Worm (Caenorhabditis elegans): ENCODE results near the gene srj-57.

DNA sequence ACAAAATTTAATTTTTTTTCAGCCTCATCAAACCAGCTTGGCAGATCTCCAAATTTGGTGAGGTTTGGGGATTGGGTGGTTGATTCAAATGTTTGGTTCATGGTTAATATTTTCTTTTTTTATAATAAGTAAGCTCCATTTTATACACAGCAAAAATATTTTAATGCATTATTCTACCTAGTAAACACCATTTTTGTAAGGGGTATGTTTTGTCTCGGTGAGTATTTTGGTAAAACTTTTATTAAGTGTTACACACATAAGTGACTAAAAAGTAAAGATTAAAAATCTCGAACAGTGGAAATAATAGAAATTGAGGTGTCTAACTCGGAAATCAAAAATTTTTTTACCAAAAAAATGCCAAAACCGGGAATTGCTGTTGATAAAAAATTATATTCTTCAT is 33.3 kb upstream of the srj-57 start, which contains the start of gene srw-4:
- no peak for TF ChIP-seq ceh-31 (tag; optimal IDR thresholded peaks at IDR 0.05)
- no peak for TF ChIP-seq hlh-8 (tag; optimal IDR thresholded peaks at IDR 0.05)
- no peak for TF ChIP-seq hlh-15 (tag; optimal IDR thresholded peaks at IDR 0.05)
- no peak for TF ChIP-seq nhr-11 (tag; optimal IDR thresholded peaks at IDR 0.05)
- TF ChIP-seq pax-1 (tag; optimal IDR thresholded peaks at IDR 0.05): no peak
